Worm (Caenorhabditis elegans): ENCODE data around the gene ubh-4.

ubh-4 gene

DNA sequence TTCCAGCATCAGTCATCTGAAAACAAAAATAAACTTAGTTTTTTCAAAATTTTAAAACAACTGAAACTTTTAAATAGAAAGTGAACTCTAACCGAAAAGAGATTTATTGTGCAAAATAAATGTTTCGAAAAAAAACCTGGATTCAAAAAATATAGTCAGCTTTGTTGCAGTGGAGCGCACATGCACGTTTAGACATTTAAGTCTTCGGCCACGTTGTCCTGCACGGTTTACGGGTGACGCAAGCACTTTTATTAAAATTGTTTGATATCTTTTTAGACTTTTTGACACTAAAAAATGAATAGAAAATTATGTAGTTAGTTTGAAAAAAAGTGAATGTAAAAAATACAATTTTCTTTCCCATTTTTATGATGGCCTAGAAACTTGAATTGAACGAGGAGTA, at the start of gene ubh-4, which contains the start of gene algn-6:
Gene ubh-4, minus strand, starts transcription at position 182 of the 400 bp plus-strand sequence.
Gene algn-6, plus strand, starts transcription at position 387 of the 400 bp plus-strand sequence.
- TF ChIP-seq lsy-2 (tag; optimal IDR thresholded peaks at IDR 0.05) = peak; percentile 90
- TF ChIP-seq mep-1 (tag; optimal IDR thresholded peaks at IDR 0.05) = peak; percentile 59
- TF ChIP-seq sptf-1 (tag; optimal IDR thresholded peaks at IDR 0.05) = no peak
- no peak for TF ChIP-seq hlh-1 (tag; optimal IDR thresholded peaks at IDR 0.05)
- TF ChIP-seq M03D4.4 (tag; optimal IDR thresholded peaks at IDR 0.05) = no peak
- TF ChIP-seq zip-8 (tag; optimal IDR thresholded peaks at IDR 0.05) = no peak
- peak; percentile 16 for TF ChIP-seq ceh-39 (tag; optimal IDR thresholded peaks at IDR 0.05)
- no peak for TF ChIP-seq lin-32 (GFP tag; optimal IDR thresholded peaks at IDR 0.05)
- no peak for TF ChIP-seq nhr-237 (tag; optimal IDR thresholded peaks at IDR 0.05)
- TF ChIP-seq ceh-43 (GFP tag; optimal IDR thresholded peaks at IDR 0.05) = no peak

DNA sequence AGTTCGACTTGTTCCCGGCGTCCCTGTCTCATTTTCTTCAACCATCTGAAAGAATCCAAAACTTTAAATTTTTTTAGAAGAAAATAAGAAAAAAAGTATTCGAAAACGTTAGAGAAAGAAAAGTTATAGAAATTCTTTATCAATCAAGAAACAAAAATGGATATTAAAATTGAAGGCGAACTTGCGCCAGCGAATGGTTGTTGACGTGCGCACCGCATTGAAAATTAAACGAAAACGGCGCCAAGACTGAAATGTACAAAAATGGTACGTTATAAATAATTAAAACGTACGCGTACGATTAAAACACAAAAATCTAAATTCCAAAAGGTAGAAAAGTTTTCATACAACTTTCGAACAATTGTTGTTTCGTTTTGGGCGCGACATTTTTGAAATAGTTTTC, 47.4 kb upstream of the ubh-4 start, which contains the start of gene K02C4.3:
Gene K02C4.3, minus strand, starts transcription at position 51 of the 400 bp plus-strand sequence.
- TF ChIP-seq hlh-1 (tag; optimal IDR thresholded peaks at IDR 0.05) (no peak), ces-1 (GFP tag; optimal IDR thresholded peaks at IDR 0.05) (no peak), unc-120 (tag; optimal IDR thresholded peaks at IDR 0.05; ENCODE audit: poor library complexity, severe bottlenecking) (no peak), ceh-83 (GFP tag; optimal IDR thresholded peaks at IDR 0.05) (no peak), sem-2 (GFP tag; optimal IDR thresholded peaks at IDR 0.05) (no peak), mab-5 (tag; optimal IDR thresholded peaks at IDR 0.05) (no peak), nhr-76 (tag; optimal IDR thresholded peaks at IDR 0.05) (no peak), nhr-12 (tag; optimal IDR thresholded peaks at IDR 0.05) (no peak), mep-1 (tag; optimal IDR thresholded peaks at IDR 0.05) (peak; percentile 60), lsy-2 (tag; optimal IDR thresholded peaks at IDR 0.05) (peak; percentile 63), ceh-43 (GFP tag; optimal IDR thresholded peaks at IDR 0.05) (no peak), ham-2 (GFP tag; optimal IDR thresholded peaks at IDR 0.05) (no peak), cnd-1 (tag; optimal IDR thresholded peaks at IDR 0.05) (no peak), nhr-2 (tag; optimal IDR thresholded peaks at IDR 0.05) (no peak), ceh-39 (tag; optimal IDR thresholded peaks at IDR 0.05) (no peak)

DNA sequence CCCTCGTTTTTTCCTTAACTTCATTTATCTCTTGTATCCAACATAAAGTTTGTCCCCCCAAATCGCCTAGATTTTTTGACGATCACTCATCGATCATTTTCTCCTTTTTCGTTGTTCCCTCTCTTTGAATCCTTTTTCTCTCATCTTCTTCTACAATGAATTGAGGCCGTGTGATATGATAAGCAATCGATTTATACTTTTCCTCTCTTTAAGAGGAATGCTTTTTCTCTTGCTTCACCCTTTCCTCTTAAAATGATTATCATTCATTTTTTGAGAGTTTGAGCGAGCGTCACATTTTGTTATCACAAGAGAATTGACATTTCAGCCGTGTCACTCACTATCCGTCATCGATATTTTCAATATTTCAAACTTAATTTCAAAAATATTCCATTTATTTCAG, 38.6 kb upstream of the ubh-4 start, which contains the start of gene K02C4.5:
Gene K02C4.5, plus strand, starts transcription at position 395 of the 400 bp plus-strand sequence.
- no peak for TF ChIP-seq nhr-28 (tag; optimal IDR thresholded peaks at IDR 0.05)
- no peak for TF ChIP-seq flh-1 (GFP tag; optimal IDR thresholded peaks at IDR 0.05)
- no peak for TF ChIP-seq elt-1 (tag; optimal IDR thresholded peaks at IDR 0.05; ENCODE audit: borderline replicate concordance, insufficient read depth)
- TF ChIP-seq elt-3 (tag; optimal IDR thresholded peaks at IDR 0.05) = no peak

DNA sequence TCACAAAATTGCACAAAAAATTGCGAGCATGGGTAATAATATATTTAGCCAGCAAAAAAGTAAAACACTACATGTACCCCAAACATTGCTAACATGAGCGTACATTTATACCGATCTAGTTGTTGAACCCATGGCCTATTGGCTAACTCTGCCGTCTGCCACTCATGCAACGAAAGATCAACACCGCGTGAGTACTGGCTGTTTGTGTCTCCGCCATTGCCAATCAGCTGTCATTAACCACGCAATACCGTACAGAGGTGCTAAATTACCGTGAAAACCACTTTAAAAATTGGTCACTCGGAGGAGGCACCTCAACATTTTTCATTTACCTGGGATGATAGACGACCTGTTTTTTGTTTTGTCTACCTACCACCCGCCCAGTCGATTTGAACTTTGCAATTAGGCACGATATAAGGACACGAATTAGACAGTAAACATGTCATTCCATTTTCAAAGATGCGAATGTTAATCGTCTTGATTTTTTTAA, 36.0 kb upstream of the ubh-4 start, which contains the start of gene K02C4.2:
Gene K02C4.2, plus strand, starts transcription at position 437 of the 487 bp plus-strand sequence.
- TF ChIP-seq drap-1 (GFP tag; optimal IDR thresholded peaks at IDR 0.05) = peak; percentile 86
- TF ChIP-seq nhr-237 (tag; optimal IDR thresholded peaks at IDR 0.05) = no peak
- TF ChIP-seq blmp-1 (tag; optimal IDR thresholded peaks at IDR 0.05) = no peak
- TF ChIP-seq unc-62 (GFP tag; optimal IDR thresholded peaks at IDR 0.05) = peak; percentile 22
- TF ChIP-seq ceh-83 (GFP tag; optimal IDR thresholded peaks at IDR 0.05) = peak; percentile 89
- no peak for TF ChIP-seq lsy-2 (tag; optimal IDR thresholded peaks at IDR 0.05)
- no peak for TF ChIP-seq mab-5 (tag; optimal IDR thresholded peaks at IDR 0.05)
- TF ChIP-seq lin-32 (GFP tag; optimal IDR thresholded peaks at IDR 0.05) = peak; percentile 76
- TF ChIP-seq elt-1 (tag; optimal IDR thresholded peaks at IDR 0.05; ENCODE audit: borderline replicate concordance, insufficient read depth) = no peak
- peak; percentile 23 for TF ChIP-seq zip-8 (tag; optimal IDR thresholded peaks at IDR 0.05)
- TF ChIP-seq nhr-2 (tag; optimal IDR thresholded peaks at IDR 0.05) = no peak
- no peak for TF ChIP-seq ces-1 (GFP tag; optimal IDR thresholded peaks at IDR 0.05)
- peak; percentile 20 for TF ChIP-seq unc-120 (tag; optimal IDR thresholded peaks at IDR 0.05; ENCODE audit: poor library complexity, severe bottlenecking)
- no peak for TF ChIP-seq unc-39 (tag; optimal IDR thresholded peaks at IDR 0.05)
- TF ChIP-seq ceh-43 (GFP tag; optimal IDR thresholded peaks at IDR 0.05) = peak; percentile 63
- TF ChIP-seq sem-2 (GFP tag; optimal IDR thresholded peaks at IDR 0.05) = peak; percentile 76
- TF ChIP-seq elt-3 (tag; optimal IDR thresholded peaks at IDR 0.05) = no peak
- peak; percentile 12 for TF ChIP-seq mep-1 (tag; optimal IDR thresholded peaks at IDR 0.05)
- TF ChIP-seq sptf-1 (tag; optimal IDR thresholded peaks at IDR 0.05) = no peak
- TF ChIP-seq flh-1 (GFP tag; optimal IDR thresholded peaks at IDR 0.05) = peak; percentile 59
- no peak for TF ChIP-seq ceh-39 (tag; optimal IDR thresholded peaks at IDR 0.05)
- peak; percentile 79 for TF ChIP-seq M03D4.4 (tag; optimal IDR thresholded peaks at IDR 0.05)
- TF ChIP-seq nhr-28 (tag; optimal IDR thresholded peaks at IDR 0.05) = no peak
- peak; percentile 59 for TF ChIP-seq tbx-8 (GFP tag; optimal IDR thresholded peaks at IDR 0.05)
- no peak for TF ChIP-seq nhr-76 (tag; optimal IDR thresholded peaks at IDR 0.05)
- peak; percentile 86 for TF ChIP-seq cnd-1 (tag; optimal IDR thresholded peaks at IDR 0.05)
- no peak for TF ChIP-seq ztf-11 (tag; optimal IDR thresholded peaks at IDR 0.05)
- peak; percentile 81 for TF ChIP-seq mls-2 (tag; optimal IDR thresholded peaks at IDR 0.05)
- peak; percentile 8 for TF ChIP-seq hlh-1 (tag; optimal IDR thresholded peaks at IDR 0.05)
- no peak for TF ChIP-seq nhr-12 (tag; optimal IDR thresholded peaks at IDR 0.05)
- TF ChIP-seq lin-13 (tag; optimal IDR thresholded peaks at IDR 0.05) = peak; percentile 20
- peak; percentile 55 for TF ChIP-seq pha-4 (tag; optimal IDR thresholded peaks at IDR 0.05)
- peak; percentile 73 for TF ChIP-seq ham-2 (GFP tag; optimal IDR thresholded peaks at IDR 0.05)
- peak; percentile 12 for TF ChIP-seq bed-3 (GFP tag; optimal IDR thresholded peaks at IDR 0.05)
- TF ChIP-seq snpc-4 (tag; optimal IDR thresholded peaks at IDR 0.05) = no peak
